Worm (Caenorhabditis elegans): ENCODE measurements around the gene F55B12.2.

The F55B12.2 gene

DNA sequence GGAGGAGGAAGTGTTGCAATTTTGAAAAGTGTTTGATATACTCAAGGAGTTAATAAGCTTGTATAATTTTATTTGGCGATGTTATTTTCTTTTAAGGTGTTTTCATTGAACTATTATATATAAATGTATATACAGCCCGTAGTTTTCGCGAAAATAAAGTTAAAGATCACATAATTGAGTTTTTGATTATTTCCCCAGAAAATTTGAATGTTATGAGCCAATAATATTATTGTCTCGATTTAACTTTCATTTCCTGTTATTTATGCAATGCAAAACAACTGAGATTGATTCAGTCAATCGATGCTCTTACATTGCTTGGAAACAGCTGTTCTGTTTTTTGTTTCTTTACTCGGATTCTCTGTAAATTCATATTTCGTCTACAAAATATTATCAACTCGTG lies 31.6 kb upstream of the F55B12.2 start, which contains the start of gene srx-133:
TSS of gene srx-133 (plus strand) at position 301 of the 400 bp plus-strand sequence.
- TF ChIP-seq C08G9.2 (tag; optimal IDR thresholded peaks at IDR 0.05) (no peak), tbx-7 (tag; optimal IDR thresholded peaks at IDR 0.05) (no peak), madf-2 (tag; optimal IDR thresholded peaks at IDR 0.05) (no peak), che-1 (tag; optimal IDR thresholded peaks at IDR 0.05) (no peak), fkh-6 (tag; optimal IDR thresholded peaks at IDR 0.05) (no peak), dve-1 (tag; optimal IDR thresholded peaks at IDR 0.05) (no peak), unc-3 (GFP tag; conservative IDR thresholded peaks at IDR 0.05) (no peak), unc-3 (tag; optimal IDR thresholded peaks at IDR 0.05) (no peak), pqm-1 (tag; optimal IDR thresholded peaks at IDR 0.05) (no peak), ets-4 (tag; optimal IDR thresholded peaks at IDR 0.05) (no peak), ref-2 (tag; optimal IDR thresholded peaks at IDR 0.05) (no peak), hlh-30 (tag; optimal IDR thresholded peaks at IDR 0.05; ENCODE audit: insufficient read depth) (no peak), zip-5 (tag; optimal IDR thresholded peaks at IDR 0.05) (no peak), gmeb-2 (tag; optimal IDR thresholded peaks at IDR 0.05) (no peak), unc-55 (GFP tag; optimal IDR thresholded peaks at IDR 0.05) (no peak)

DNA sequence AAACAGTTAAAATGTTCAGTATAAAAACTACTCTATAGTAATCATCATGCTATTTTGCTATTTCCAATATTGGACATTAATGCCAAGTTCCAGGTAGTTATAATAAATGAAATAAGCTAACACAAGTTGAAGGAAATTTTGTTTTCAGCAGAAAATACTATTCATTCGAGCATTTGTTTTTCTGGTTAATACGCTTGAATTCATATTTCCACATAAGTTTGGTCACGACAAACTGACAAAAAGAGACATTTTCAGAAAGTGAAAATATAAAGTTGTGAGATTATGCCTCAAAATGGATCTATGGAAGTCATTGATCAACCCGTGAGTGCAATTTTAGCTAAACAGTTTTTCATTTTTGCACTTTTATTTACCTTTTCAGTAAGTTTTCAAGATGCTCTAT lies 28.4 kb upstream of the F55B12.2 start, which contains the start of gene srx-131:
TSS of gene srx-131 (plus strand) at position 301 of the 400 bp plus-strand sequence.
- TF ChIP-seq ama-1 (optimal IDR thresholded peaks at IDR 0.05), result no peak

DNA sequence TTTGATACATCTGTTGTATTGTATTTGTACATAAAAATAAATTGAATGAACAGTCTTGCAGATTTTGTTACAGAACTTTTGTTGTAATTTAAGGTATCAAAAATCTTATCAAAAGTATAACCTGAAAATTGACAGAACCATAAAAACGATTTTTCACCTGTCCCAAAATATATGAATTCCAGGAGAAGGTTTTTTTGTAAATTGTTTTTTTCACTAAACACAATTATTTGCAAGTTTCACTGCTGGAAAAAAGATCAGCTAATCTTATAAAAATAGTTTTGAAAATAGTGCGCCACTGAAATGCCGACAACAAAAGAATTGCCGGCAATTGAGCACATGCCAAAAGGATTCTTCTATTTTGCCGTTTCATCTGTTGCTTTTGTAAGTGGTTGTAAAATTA lies 26.4 kb upstream of the F55B12.2 start, which contains the start of gene srx-130:
TSS of gene srx-130 (plus strand) at position 301 of the 400 bp plus-strand sequence.
- TF ChIP-seq ceh-48 (tag; optimal IDR thresholded peaks at IDR 0.05), result no peak
- TF ChIP-seq T23F11.4 (GFP tag; optimal IDR thresholded peaks at IDR 0.05), result no peak
- TF ChIP-seq dmd-4 (tag; optimal IDR thresholded peaks at IDR 0.05; ENCODE audit: borderline replicate concordance), result no peak
- TF ChIP-seq lin-11 (tag; optimal IDR thresholded peaks at IDR 0.05), result no peak
- no peak for TF ChIP-seq npax-4 (tag; optimal IDR thresholded peaks at IDR 0.05)
- no peak for TF ChIP-seq syd-9 (tag; optimal IDR thresholded peaks at IDR 0.05)
- no peak for TF ChIP-seq tbx-7 (tag; optimal IDR thresholded peaks at IDR 0.05)
- TF ChIP-seq K02D7.2 (tag; optimal IDR thresholded peaks at IDR 0.05), result no peak

DNA sequence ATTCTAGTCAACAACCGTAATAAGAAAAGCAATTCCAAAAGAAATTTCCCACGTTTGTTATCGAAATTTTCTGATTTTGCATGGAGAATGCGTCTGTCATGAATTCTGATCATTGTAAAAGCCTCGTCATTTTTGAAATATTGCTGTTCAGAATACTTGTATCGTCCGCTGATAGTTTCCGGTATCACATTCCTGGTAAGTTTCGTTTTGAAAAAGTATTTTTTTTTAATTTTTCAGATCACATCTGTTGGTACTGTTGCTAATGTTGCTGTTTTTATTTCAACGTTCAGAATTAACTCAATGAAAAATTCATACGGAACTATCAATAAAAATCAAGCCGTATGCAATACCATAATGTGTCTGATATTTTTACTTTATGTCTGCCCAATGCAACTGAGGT lies 24.1 kb upstream of the F55B12.2 start, which contains the start of gene srx-17:
TSS of gene srx-17 (plus strand) at position 301 of the 400 bp plus-strand sequence.
- no peak for TF ChIP-seq che-1 (tag; optimal IDR thresholded peaks at IDR 0.05)
- no peak for TF ChIP-seq dve-1 (tag; optimal IDR thresholded peaks at IDR 0.05)
- no peak for TF ChIP-seq zip-5 (tag; optimal IDR thresholded peaks at IDR 0.05)
- no peak for TF ChIP-seq odd-2 (tag; optimal IDR thresholded peaks at IDR 0.05)
- no peak for TF ChIP-seq fkh-6 (tag; optimal IDR thresholded peaks at IDR 0.05)
- TF ChIP-seq ahr-1 (tag; optimal IDR thresholded peaks at IDR 0.05), result no peak
- TF ChIP-seq fkh-10 (GFP tag; optimal IDR thresholded peaks at IDR 0.05), result no peak
- no peak for TF ChIP-seq ttx-3 (tag; optimal IDR thresholded peaks at IDR 0.05)
- no peak for TF ChIP-seq mec-3 (tag; optimal IDR thresholded peaks at IDR 0.05; ENCODE audit: borderline replicate concordance)
- TF ChIP-seq K09A11.1 (tag; optimal IDR thresholded peaks at IDR 0.05; ENCODE audit: insufficient read depth), result no peak

DNA sequence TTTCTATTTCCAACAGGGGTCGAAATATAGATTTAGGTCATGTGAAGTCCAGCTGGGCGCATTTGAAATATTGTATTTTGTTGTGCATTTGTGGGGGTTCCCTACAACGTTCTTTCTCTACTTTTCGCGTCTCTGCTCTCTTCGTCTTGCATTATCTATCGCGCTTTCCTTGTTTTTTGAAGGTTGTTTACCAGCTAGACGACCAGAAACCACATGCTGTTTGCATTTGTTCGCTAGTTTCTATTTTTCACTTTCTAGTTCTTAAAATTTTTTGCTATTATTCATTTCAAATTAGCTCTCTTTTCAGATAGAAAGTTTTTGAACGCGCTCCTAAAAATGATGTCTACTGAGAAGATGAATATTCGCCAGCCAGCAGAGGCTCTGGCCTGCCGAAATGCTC lies 22.7 kb upstream of the F55B12.2 start, which contains the start of gene F55B12.10:
TSS of gene F55B12.10 (plus strand) at position 301 of the 400 bp plus-strand sequence.
- no peak for TF ChIP-seq ceh-22 (tag; optimal IDR thresholded peaks at IDR 0.05)
- no peak for TF ChIP-seq ceh-31 (tag; optimal IDR thresholded peaks at IDR 0.05)
- no peak for TF ChIP-seq pag-3 (tag; optimal IDR thresholded peaks at IDR 0.05; ENCODE audit: borderline replicate concordance)

DNA sequence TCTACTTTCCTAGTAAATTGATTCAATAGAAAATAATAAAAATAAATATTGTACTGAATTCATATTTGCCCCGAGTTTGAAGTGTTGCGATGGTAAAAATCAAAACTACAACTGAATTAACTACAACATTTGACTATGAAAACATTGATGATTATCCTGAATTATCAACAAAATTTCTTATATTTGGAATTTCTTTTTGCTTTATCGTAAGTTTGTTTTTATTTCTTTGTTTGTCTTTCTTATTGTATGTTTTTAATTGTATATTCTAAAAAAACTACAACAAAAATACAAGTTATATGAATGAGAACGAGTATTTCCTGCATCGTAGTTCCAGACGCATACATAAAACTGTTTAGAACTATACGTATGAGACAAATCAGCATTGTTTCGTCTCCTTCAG lies 20.4 kb upstream of the F55B12.2 start, which contains the start of gene srx-128:
TSS of gene srx-128 (plus strand) at position 301 of the 400 bp plus-strand sequence.
- TF ChIP-seq elt-4 (tag; optimal IDR thresholded peaks at IDR 0.05) (no peak), pha-4 (tag; optimal IDR thresholded peaks at IDR 0.05) (no peak), fax-1 (tag; optimal IDR thresholded peaks at IDR 0.05) (no peak), ceh-18 (tag; optimal IDR thresholded peaks at IDR 0.05) (no peak), sdc-2 (tag; optimal IDR thresholded peaks at IDR 0.05) (no peak), unc-55 (GFP tag; optimal IDR thresholded peaks at IDR 0.05) (no peak), ceh-34 (tag; optimal IDR thresholded peaks at IDR 0.05) (no peak), sox-4 (tag; optimal IDR thresholded peaks at IDR 0.05) (no peak), T23F11.4 (GFP tag; optimal IDR thresholded peaks at IDR 0.05) (no peak), pax-1 (tag; optimal IDR thresholded peaks at IDR 0.05) (no peak), syd-9 (tag; optimal IDR thresholded peaks at IDR 0.05) (no peak), ceh-22 (tag; optimal IDR thresholded peaks at IDR 0.05) (no peak), Y22D7AL.16 (tag; optimal IDR thresholded peaks at IDR 0.05) (no peak)
